Worm (Caenorhabditis elegans): ENCODE measurements around the gene C08B6.18.

C08B6.18 gene

DNA sequence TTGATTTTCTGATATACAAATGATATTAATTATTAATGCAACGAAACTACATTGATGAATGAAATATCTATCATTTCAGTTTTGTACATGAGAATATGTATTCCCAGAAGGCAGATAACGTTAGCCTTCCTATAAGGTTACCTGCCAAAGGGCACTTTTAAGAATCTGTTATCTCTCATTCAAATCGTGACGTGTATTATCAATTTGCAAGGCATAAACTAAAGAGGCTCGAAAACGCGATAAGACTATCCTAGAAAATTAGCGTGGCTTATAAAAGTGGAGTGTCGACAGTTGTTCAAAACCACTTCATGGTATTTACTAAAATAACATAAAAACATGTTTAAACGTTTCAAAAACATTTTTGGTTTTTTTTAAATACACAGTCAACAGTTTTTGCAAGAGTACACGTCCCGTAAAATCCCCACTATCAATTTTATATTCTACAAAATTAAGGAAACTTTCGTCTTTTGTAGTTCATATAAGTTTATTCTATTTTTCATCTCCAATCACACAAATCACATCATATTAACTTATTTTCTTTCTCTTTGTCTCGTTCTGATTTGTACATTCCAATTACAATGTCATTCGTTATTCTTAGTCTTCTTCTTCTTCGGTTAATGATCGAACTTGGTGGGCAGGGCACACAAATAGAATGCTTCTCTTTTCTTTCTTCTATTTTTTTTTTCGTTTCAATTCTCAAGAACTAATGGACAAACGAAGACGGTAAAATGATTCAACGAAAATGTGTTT, 9.0 kb downstream of the C08B6.18 start, which contains the start of gene C08B6.10:
C08B6.10 (plus strand) TSS at position 700 of the 750 bp plus-strand sequence.
- TF ChIP-seq ceh-39 (tag; optimal IDR thresholded peaks at IDR 0.05) (no peak), blmp-1 (tag; optimal IDR thresholded peaks at IDR 0.05) (no peak), tbx-8 (GFP tag; optimal IDR thresholded peaks at IDR 0.05) (no peak), nhr-12 (tag; optimal IDR thresholded peaks at IDR 0.05) (no peak), nhr-28 (tag; optimal IDR thresholded peaks at IDR 0.05) (no peak), sptf-1 (tag; optimal IDR thresholded peaks at IDR 0.05) (no peak), snpc-4 (tag; optimal IDR thresholded peaks at IDR 0.05) (no peak), unc-39 (tag; optimal IDR thresholded peaks at IDR 0.05) (no peak), ces-1 (GFP tag; optimal IDR thresholded peaks at IDR 0.05) (no peak), cnd-1 (tag; optimal IDR thresholded peaks at IDR 0.05) (no peak), lin-13 (tag; optimal IDR thresholded peaks at IDR 0.05) (no peak), hlh-1 (tag; optimal IDR thresholded peaks at IDR 0.05) (no peak), ceh-83 (GFP tag; optimal IDR thresholded peaks at IDR 0.05) (no peak), mls-2 (tag; optimal IDR thresholded peaks at IDR 0.05) (no peak), mab-5 (tag; optimal IDR thresholded peaks at IDR 0.05) (no peak), elt-1 (tag; optimal IDR thresholded peaks at IDR 0.05; ENCODE audit: borderline replicate concordance, insufficient read depth) (no peak), nhr-237 (tag; optimal IDR thresholded peaks at IDR 0.05) (no peak), flh-1 (GFP tag; optimal IDR thresholded peaks at IDR 0.05) (no peak), unc-62 (GFP tag; optimal IDR thresholded peaks at IDR 0.05) (no peak), ceh-43 (GFP tag; optimal IDR thresholded peaks at IDR 0.05) (no peak)

- TF ChIP-seq nhr-2 (tag; optimal IDR thresholded peaks at IDR 0.05) (no peak), unc-39 (tag; optimal IDR thresholded peaks at IDR 0.05) (no peak)
Observed at ce11 chrV:10123324-10123723, 10.6 kb downstream of the C08B6.18 start, which contains the start of gene C08B6.6. C08B6.6 (plus strand) TSS chrV:10123624.

DNA sequence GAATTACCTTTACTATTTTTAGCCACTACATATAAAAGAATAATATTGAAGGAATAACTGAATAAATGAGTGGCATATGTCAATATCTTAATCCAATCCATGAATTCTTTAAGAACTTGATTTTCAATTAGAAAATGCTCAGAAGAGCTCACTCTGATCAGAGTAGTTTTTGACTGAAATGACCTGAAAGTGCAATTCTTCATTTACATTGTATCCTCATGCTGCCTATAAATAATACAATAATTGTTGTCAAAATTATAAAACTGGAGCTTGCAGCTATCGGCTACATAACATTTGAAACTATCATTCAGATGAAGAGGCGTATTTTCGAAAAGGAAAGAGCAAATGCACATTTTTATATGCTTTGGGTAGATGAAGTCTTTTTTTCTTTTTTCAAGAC, 11.3 kb downstream of the C08B6.18 start, which contains the start of gene srxa-19:
srxa-19 (minus strand) TSS at position 101 of the 400 bp plus-strand sequence.
- no peak for TF ChIP-seq pha-4 (tag; optimal IDR thresholded peaks at IDR 0.05)
- TF ChIP-seq mep-1 (tag; optimal IDR thresholded peaks at IDR 0.05): no peak
- TF ChIP-seq drap-1 (GFP tag; optimal IDR thresholded peaks at IDR 0.05): no peak

DNA sequence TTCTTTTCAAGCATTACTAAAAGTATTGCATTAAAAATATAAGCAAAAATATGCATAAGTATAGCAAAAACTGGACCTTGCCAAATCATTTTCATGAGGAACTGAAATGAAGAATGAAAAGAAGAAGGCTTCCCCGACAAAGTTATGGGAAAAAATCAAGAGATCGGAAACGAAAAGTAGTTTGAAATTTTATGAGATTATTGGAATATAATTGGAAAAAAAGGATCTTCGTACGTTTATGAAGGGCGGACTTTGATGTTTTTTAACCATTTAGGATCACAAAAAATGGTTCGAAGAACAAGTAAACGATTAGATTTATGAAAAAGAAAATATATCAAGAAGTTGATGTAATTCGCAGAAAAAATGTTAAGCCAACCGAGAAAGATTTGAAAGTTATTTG, 13.0 kb downstream of the C08B6.18 start, which contains the start of gene srxa-18:
srxa-18 (minus strand) TSS at position 100 of the 400 bp plus-strand sequence.
- no peak for TF ChIP-seq sem-2 (GFP tag; optimal IDR thresholded peaks at IDR 0.05)

DNA sequence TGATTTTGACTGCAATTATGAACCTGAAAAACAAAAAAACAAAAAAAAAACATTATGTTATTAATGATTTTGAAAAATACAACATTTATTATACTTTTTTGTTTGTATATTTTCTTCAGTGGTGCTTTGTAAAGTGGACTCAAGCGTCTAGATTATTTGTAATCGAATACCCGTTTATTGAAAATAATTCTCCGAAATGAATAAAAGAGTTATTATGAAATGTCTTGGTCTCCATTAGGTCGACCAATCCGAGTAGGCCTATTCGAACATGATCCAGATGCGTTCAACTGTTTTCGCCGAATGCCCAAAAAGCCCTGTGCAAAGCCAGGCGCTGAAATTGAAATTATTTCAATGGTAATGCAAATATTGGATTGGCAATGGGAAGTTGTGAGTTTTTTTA, 16.5 kb downstream of the C08B6.18 start, which contains the start of gene C08B6.5:
C08B6.5 (plus strand) TSS at position 301 of the 400 bp plus-strand sequence.
- TF ChIP-seq sptf-1 (tag; optimal IDR thresholded peaks at IDR 0.05) (no peak), nhr-237 (tag; optimal IDR thresholded peaks at IDR 0.05) (no peak), mls-2 (tag; optimal IDR thresholded peaks at IDR 0.05) (no peak), nhr-28 (tag; optimal IDR thresholded peaks at IDR 0.05) (no peak), zip-8 (tag; optimal IDR thresholded peaks at IDR 0.05) (no peak), tbx-8 (GFP tag; optimal IDR thresholded peaks at IDR 0.05) (no peak), cnd-1 (tag; optimal IDR thresholded peaks at IDR 0.05) (no peak), ceh-83 (GFP tag; optimal IDR thresholded peaks at IDR 0.05) (no peak), nhr-12 (tag; optimal IDR thresholded peaks at IDR 0.05) (no peak), nhr-76 (tag; optimal IDR thresholded peaks at IDR 0.05) (no peak), sem-2 (GFP tag; optimal IDR thresholded peaks at IDR 0.05) (no peak), drap-1 (GFP tag; optimal IDR thresholded peaks at IDR 0.05) (no peak)

ce11 chrV:10114329-10114728, 19.6 kb downstream of the C08B6.18 start, which contains the start of gene cht-5:
cht-5 (plus strand) TSS chrV:10114629.
- no peak for TF ChIP-seq unc-120 (tag; optimal IDR thresholded peaks at IDR 0.05; ENCODE audit: poor library complexity, severe bottlenecking)
- TF ChIP-seq unc-62 (GFP tag; optimal IDR thresholded peaks at IDR 0.05): no peak
- no peak for TF ChIP-seq nhr-76 (tag; optimal IDR thresholded peaks at IDR 0.05)
